Fruit fly (Drosophila melanogaster) whole organism, embryonic: Measurements from ENCODE around the gene mat.

ENCODE experiments used
- Bgb ChIP-seq: fragments of 200-800 bp; sonication (Bioruptor generic); IDR thresholded peaks from 2 replicates; pipeline ENCODE4 v1.3.6; 2022; ENCODE audit warnings: missing biosample characterization, missing genetic modification characterization; ENCODE audit not compliant: partially characterized antibody
- CG10147 ChIP-seq: fragments of 200-800 bp; sonication (Bioruptor generic); optimal IDR thresholded peaks from 2 replicates; lab custom pipeline; 2019; ENCODE audit warnings: missing biosample characterization, mild to moderate bottlenecking, missing genetic modification characterization, moderate library complexity
- CG11093 ChIP-seq: fragments of 200-800 bp; sonication (Bioruptor generic); IDR thresholded peaks from 3 replicates; pipeline ENCODE4 v1.3.6; 2022; ENCODE audit warnings: missing biosample characterization, missing genetic modification characterization
- CG12071 ChIP-seq: fragments of 200-800 bp; sonication (Bioruptor generic); optimal IDR thresholded peaks from 3 replicates; lab custom pipeline; 2018; ENCODE audit warnings: missing biosample characterization, mild to moderate bottlenecking, missing genetic modification characterization
- CG13624 ChIP-seq: fragments of 200-800 bp; sonication (Bioruptor generic); optimal IDR thresholded peaks from 2 replicates; lab custom pipeline; 2016; ENCODE audit warnings: missing biosample characterization, missing genetic modification characterization
- CG14014 ChIP-seq: fragments of 200-800 bp; sonication (Bioruptor generic); IDR thresholded peaks from 2 replicates; pipeline ENCODE4 v1.3.6; 2022; ENCODE audit warnings: missing biosample characterization, missing genetic modification characterization
- CG14965 ChIP-seq: fragments of 200-800 bp; sonication (Bioruptor generic); optimal IDR thresholded peaks from 2 replicates; lab custom pipeline; 2016; ENCODE audit warnings: missing biosample characterization, missing genetic modification characterization, borderline replicate concordance
- CG17912 ChIP-seq: fragments of 200-800 bp; sonication (Bioruptor generic); optimal IDR thresholded peaks from 2 replicates; lab custom pipeline; 2018; ENCODE audit warnings: missing biosample characterization, mild to moderate bottlenecking, missing genetic modification characterization
- CG2116 ChIP-seq: fragments of 200-800 bp; sonication (Bioruptor generic); optimal IDR thresholded peaks from 3 replicates; lab custom pipeline; 2018; ENCODE audit warnings: missing biosample characterization, mild to moderate bottlenecking, missing genetic modification characterization
- CG2120 ChIP-seq: fragments of 200-800 bp; sonication (Bioruptor generic); optimal IDR thresholded peaks from 3 replicates; lab custom pipeline; 2016; ENCODE audit warnings: missing biosample characterization, missing genetic modification characterization
- CG2875 ChIP-seq: fragments of 200-800 bp; sonication (Bioruptor generic); optimal IDR thresholded peaks from 2 replicates; lab custom pipeline; 2017; ENCODE audit warnings: missing biosample characterization, mild to moderate bottlenecking, missing genetic modification characterization, missing genetic modification reagents
- CG32772 ChIP-seq: fragments of 200-800 bp; sonication (Bioruptor generic); IDR thresholded peaks from 2 replicates; pipeline ENCODE4 v1.3.6; 2022; ENCODE audit warnings: missing biosample characterization, missing genetic modification characterization
- CG5180 ChIP-seq: fragments of 200-800 bp; sonication (Bioruptor generic); optimal IDR thresholded peaks from 3 replicates; lab custom pipeline; 2017; ENCODE audit warnings: missing biosample characterization, missing genetic modification characterization, mild to moderate bottlenecking, moderate library complexity, missing genetic modification reagents
- CG6272 ChIP-seq: fragments of 200-800 bp; sonication (Bioruptor generic); IDR thresholded peaks from 2 replicates; pipeline ENCODE4 v1.3.6; 2022; ENCODE audit warnings: missing biosample characterization, missing genetic modification characterization
- CG7786 ChIP-seq: fragments of 200-800 bp; sonication (Bioruptor generic); optimal IDR thresholded peaks from 2 replicates; lab custom pipeline; 2016; ENCODE audit warnings: missing biosample characterization, missing genetic modification characterization
- CG8089 ChIP-seq: fragments of 200-800 bp; sonication (Bioruptor generic); optimal IDR thresholded peaks from 3 replicates; lab custom pipeline; 2016; ENCODE audit warnings: missing biosample characterization, missing genetic modification characterization
- CG8924 ChIP-seq: fragments of 200-800 bp; optimal IDR thresholded peaks from 3 replicates; lab custom pipeline; 2019; ENCODE audit warnings: missing biosample characterization, mild to moderate bottlenecking, missing genetic modification characterization, moderate library complexity
- CHES-1-like ChIP-seq: fragments of 200-800 bp; sonication (Bioruptor generic); optimal IDR thresholded peaks from 2 replicates; lab custom pipeline; 2016; ENCODE audit warnings: missing biosample characterization, missing genetic modification characterization
- CkIIα-i1 ChIP-seq: fragments of 200-800 bp; sonication (Bioruptor generic); IDR thresholded peaks from 2 replicates; pipeline ENCODE4 v1.3.6; 2022; ENCODE audit warnings: missing biosample characterization, missing genetic modification characterization
- Dip2 ChIP-seq: fragments of 200-800 bp; sonication (Bioruptor generic); IDR thresholded peaks from 2 replicates; pipeline ENCODE4 v1.3.6; 2022; ENCODE audit warnings: missing biosample characterization, missing genetic modification characterization
- HHEX ChIP-seq: fragments of 200-800 bp; sonication (Bioruptor generic); optimal IDR thresholded peaks from 3 replicates; lab custom pipeline; 2017; ENCODE audit warnings: missing biosample characterization, mild to moderate bottlenecking, missing genetic modification characterization, missing genetic modification reagents
- HLHmδ ChIP-seq: fragments of 200-800 bp; sonication (Bioruptor generic); optimal IDR thresholded peaks from 2 replicates; lab custom pipeline; 2018; ENCODE audit warnings: missing biosample characterization, mild to moderate bottlenecking, missing genetic modification characterization, moderate library complexity
- Lpt ChIP-seq: fragments of >200 bp; optimal IDR thresholded peaks from 2 replicates; lab custom pipeline; 2018; ENCODE audit warnings: missing biosample characterization, missing genetic modification characterization
- NC2β ChIP-seq: fragments of 200-800 bp; sonication (Bioruptor generic); optimal IDR thresholded peaks from 2 replicates; lab custom pipeline; 2016; ENCODE audit warnings: missing biosample characterization, missing genetic modification characterization
- TFAM ChIP-seq: fragments of 200-800 bp; sonication (Bioruptor generic); optimal IDR thresholded peaks from 2 replicates; lab custom pipeline; 2017; ENCODE audit warnings: missing biosample characterization, missing genetic modification characterization, inconsistent platforms
- Tbp ChIP-seq: fragments of >200 bp; optimal IDR thresholded peaks from 2 replicates; lab custom pipeline; 2018; ENCODE audit warnings: missing biosample characterization, missing genetic modification characterization
- ara ChIP-seq: fragments of 200-800 bp; sonication (Bioruptor generic); IDR thresholded peaks from 2 replicates; pipeline ENCODE4 v1.3.6; 2022; ENCODE audit warnings: missing biosample characterization, missing genetic modification characterization
- ato ChIP-seq: fragments of 200-800 bp; sonication (Bioruptor generic); IDR thresholded peaks from 2 replicates; pipeline ENCODE4 v1.3.6; 2022; ENCODE audit warnings: missing biosample characterization, missing genetic modification characterization; ENCODE audit not compliant: partially characterized antibody
- bsh ChIP-seq, 2 experiments: fragments of 200-800 bp; sonication (Bioruptor generic); optimal IDR thresholded peaks; 2 replicates each; lab custom pipeline; 2017 to 2018; ENCODE audit warnings: mild to moderate bottlenecking in 2 of 2, missing biosample characterization in 2 of 2, missing genetic modification characterization in 2 of 2, moderate library complexity in 1 of 2
- chif ChIP-seq, 2 experiments: fragments of 200-800 bp; sonication (Bioruptor generic); optimal IDR thresholded peaks; 3 replicates each; lab custom pipeline; 2016; ENCODE audit warnings: missing biosample characterization in 2 of 2, missing genetic modification characterization in 2 of 2
- chm ChIP-seq: fragments of 200-800 bp; sonication (Bioruptor generic); IDR thresholded peaks from 2 replicates; pipeline ENCODE4 v1.3.6; 2022; ENCODE audit warnings: missing biosample characterization, missing genetic modification characterization
- chn ChIP-seq: fragments of 200-800 bp; sonication (Bioruptor generic); optimal IDR thresholded peaks from 2 replicates; lab custom pipeline; 2016; ENCODE audit warnings: missing biosample characterization, missing genetic modification characterization
- crc ChIP-seq: fragments of 200-800 bp; sonication (Bioruptor generic); optimal IDR thresholded peaks from 2 replicates; lab custom pipeline; 2016; ENCODE audit warnings: missing biosample characterization, missing genetic modification characterization
- da ChIP-seq: fragments of 200-800 bp; sonication (Bioruptor generic); optimal IDR thresholded peaks from 2 replicates; lab custom pipeline; 2016; ENCODE audit warnings: missing biosample characterization, missing genetic modification characterization
- en ChIP-seq: fragments of 200-800 bp; sonication (Bioruptor generic); optimal IDR thresholded peaks from 2 replicates; lab custom pipeline; 2016; ENCODE audit warnings: missing biosample characterization, missing genetic modification characterization
- gsb ChIP-seq: fragments of 200-800 bp; sonication (Bioruptor generic); IDR thresholded peaks from 2 replicates; pipeline ENCODE4 v1.3.6; 2022; ENCODE audit warnings: missing biosample characterization, missing genetic modification characterization
- jumu ChIP-seq: fragments of 200-800 bp; sonication (Bioruptor generic); optimal IDR thresholded peaks from 3 replicates; lab custom pipeline; 2016; ENCODE audit warnings: missing biosample characterization, missing genetic modification characterization
- maf-S ChIP-seq: fragments of 200-800 bp; sonication (Bioruptor generic); optimal IDR thresholded peaks from 2 replicates; lab custom pipeline; 2016; ENCODE audit warnings: missing biosample characterization, missing genetic modification characterization
- nerfin-1 ChIP-seq: fragments of 200-800 bp; sonication (Bioruptor generic); optimal IDR thresholded peaks from 3 replicates; lab custom pipeline; 2019; ENCODE audit warnings: missing biosample characterization, mild to moderate bottlenecking, missing genetic modification characterization, moderate library complexity
- nerfin-2 ChIP-seq: fragments of 200-800 bp; sonication (Bioruptor generic); IDR thresholded peaks from 2 replicates; pipeline ENCODE4 v1.3.6; 2022; ENCODE audit warnings: missing biosample characterization, missing genetic modification characterization; ENCODE audit not compliant: partially characterized antibody
- pan ChIP-seq, 4 experiments: fragments of >200 bp in 3 of 4; fragments of 200-800 bp in 1 of 4; sonication (Bioruptor generic) in 1 of 4; optimal IDR thresholded peaks in 3 of 4; IDR thresholded peaks in 1 of 4; 2 replicates each; pipeline versions ENCODE4 v1.3.6 to Lab custom; 2017 to 2022; ENCODE audit warnings: missing biosample characterization in 2 of 4, missing genetic modification characterization in 2 of 4, mixed read lengths in 1 of 4
- pum ChIP-seq: fragments of 200-800 bp; sonication (Bioruptor generic); optimal IDR thresholded peaks from 2 replicates; lab custom pipeline; 2016; ENCODE audit warnings: missing biosample characterization, missing genetic modification characterization
- ranshi ChIP-seq: fragments of 200-800 bp; sonication (Bioruptor generic); IDR thresholded peaks from 2 replicates; pipeline ENCODE4 v1.3.6; 2022; ENCODE audit warnings: missing biosample characterization, missing genetic modification characterization
- sd ChIP-seq: fragments of 200-800 bp; sonication (Bioruptor generic); optimal IDR thresholded peaks from 3 replicates; lab custom pipeline; 2018; ENCODE audit warnings: missing biosample characterization, mild to moderate bottlenecking, missing genetic modification characterization, moderate library complexity
- sens-2 ChIP-seq: fragments of 200-800 bp; sonication (Bioruptor generic); IDR thresholded peaks from 2 replicates; pipeline ENCODE4 v1.3.6; 2022; ENCODE audit warnings: missing biosample characterization, missing genetic modification characterization
- sima ChIP-seq: fragments of 200-800 bp; sonication (Bioruptor generic); optimal IDR thresholded peaks from 2 replicates; lab custom pipeline; 2016; ENCODE audit warnings: missing biosample characterization, missing genetic modification characterization
- slou ChIP-seq: fragments of 200-800 bp; sonication (Bioruptor generic); optimal IDR thresholded peaks from 3 replicates; lab custom pipeline; 2016; ENCODE audit warnings: missing biosample characterization, missing genetic modification characterization
- wek ChIP-seq: fragments of 200-800 bp; sonication (Bioruptor generic); optimal IDR thresholded peaks from 3 replicates; lab custom pipeline; 2018; ENCODE audit warnings: missing biosample characterization, mild to moderate bottlenecking, missing genetic modification characterization, moderate library complexity

Gene mat

dm6 chr3L:857063-858015 is 45.4 kb upstream of the mat start, which contains the start of gene dpr20 (continued):
- peak; percentile 14 for TF ChIP-seq CG2875 (GFP tag; lab: Kevin White, UChicago)
- peak; percentile 40 for TF ChIP-seq wek
- TF ChIP-seq CG6272 (GFP tag; lab: Robert Waterston, UW) = peak; percentile 84
- TF ChIP-seq CG8924 (tag; lab: Kevin White, UChicago) = peak; percentile 58
- peak; percentile 45 for TF ChIP-seq slou (GFP tag; lab: Kevin White, UChicago)
- TF ChIP-seq bsh (GFP tag; optimal IDR thresholded peaks at IDR 0.05; lab: Kevin White, UChicago) = peak; percentile 8 to 74
- TF ChIP-seq ranshi = peak; percentile 88
- peak; percentile 64 for TF ChIP-seq ara (GFP tag; lab: Robert Waterston, UW)
- peak; percentile 8 for TF ChIP-seq CG17912 (GFP tag; lab: Kevin White, UChicago)
- TF ChIP-seq ato (GFP tag; lab: Robert Waterston, UW) = no peak
- TF ChIP-seq HLHmδ = no peak
- peak; percentile 86 for TF ChIP-seq CG32772 (GFP tag; lab: Robert Waterston, UW)
- TF ChIP-seq da (GFP tag; lab: Kevin White, UChicago) = no peak
- TF ChIP-seq sima (GFP tag; lab: Kevin White, UChicago) = no peak
- peak; percentile 65 for TF ChIP-seq CHES-1-like (GFP tag; lab: Kevin White, UChicago)
- TF ChIP-seq Tbp (GFP tag; lab: Kevin White, UChicago) = no peak
- TF ChIP-seq chn = peak; percentile 67
- peak; percentile 89 for TF ChIP-seq CG14014
- TF ChIP-seq CG2116 (GFP tag; lab: Kevin White, UChicago) = no peak
- TF ChIP-seq CG13624 = peak; percentile 76
- TF ChIP-seq gsb (GFP tag; lab: Robert Waterston, UW) = peak; percentile 83
- TF ChIP-seq sens-2 (GFP tag; lab: Robert Waterston, UW) = peak; percentile 79
- TF ChIP-seq NC2β (GFP tag; lab: Kevin White, UChicago) = peak; percentile 53
- TF ChIP-seq Bgb (GFP tag; lab: Robert Waterston, UW) = no peak
- no peak for TF ChIP-seq pan (optimal IDR thresholded peaks at IDR 0.05; lab: Kevin White, UChicago)
- TF ChIP-seq pan (GFP tag; optimal IDR thresholded peaks at IDR 0.05 in 1 of 2, IDR thresholded peaks at IDR 0.05 in 1 of 2) = peak in 1 of 2 experiments; percentile 93
- TF ChIP-seq CG14965 (GFP tag; lab: Kevin White, UChicago) = peak; percentile 2
- peak; percentile 3 for TF ChIP-seq en
- TF ChIP-seq CG10147 = peak; percentile 62
- TF ChIP-seq maf-S = peak; percentile 53
- TF ChIP-seq chif (GFP tag; optimal IDR thresholded peaks at IDR 0.05; lab: Kevin White, UChicago) = peak; percentile 41 to 73
- TF ChIP-seq sd (tag; lab: Kevin White, UChicago) = peak; percentile 13
- TF ChIP-seq CG5180 (GFP tag; lab: Kevin White, UChicago) = peak; percentile 20
- TF ChIP-seq Lpt (GFP tag; lab: Kevin White, UChicago) = no peak
- TF ChIP-seq CG11093 = peak; percentile 85
- peak; percentile 69 for TF ChIP-seq CG7786 (GFP tag; lab: Kevin White, UChicago)
- peak; percentile 64 for TF ChIP-seq jumu (GFP tag; lab: Kevin White, UChicago)
- no peak for TF ChIP-seq Dip2 (GFP tag; lab: Robert Waterston, UW)
- TF ChIP-seq CG2120 (GFP tag; lab: Kevin White, UChicago) = peak; percentile 91
- TF ChIP-seq TFAM (GFP tag; lab: Kevin White, UChicago) = no peak
- TF ChIP-seq HHEX (GFP tag; lab: Kevin White, UChicago) = peak; percentile 77
- no peak for TF ChIP-seq CkIIα-i1 (GFP tag; lab: Robert Waterston, UW)
- TF ChIP-seq nerfin-1 (tag; lab: Kevin White, UChicago) = peak; percentile 33
- peak; percentile 89 for TF ChIP-seq CG12071 (GFP tag; lab: Kevin White, UChicago)
- TF ChIP-seq pum (GFP tag; lab: Kevin White, UChicago) = peak; percentile 55
- TF ChIP-seq CG8089 (GFP tag; lab: Kevin White, UChicago) = peak; percentile 7
- peak; percentile 68 for TF ChIP-seq chm (GFP tag; lab: Robert Waterston, UW)
- no peak for TF ChIP-seq nerfin-2 (GFP tag; lab: Robert Waterston, UW)
- peak; percentile 55 for TF ChIP-seq crc (GFP tag; lab: Kevin White, UChicago)
